Worm (Caenorhabditis elegans) whole organism, midembryonic: Measurements from ENCODE around the gene cwp-5.

ENCODE experiments used
- T22C8.4 ChIP-seq: fragments of 200-800 bp; sonication (Bioruptor generic); IDR thresholded peaks from 2 replicates; pipeline ENCODE4 v1.3.6; 2022; ENCODE audit warnings: missing genetic modification characterization, missing compliant biosample characterization
- cog-1 ChIP-seq: sonication (generic microtip); optimal IDR thresholded peaks from 2 replicates; lab custom pipeline; 2016; ENCODE audit warnings: missing genetic modification characterization, missing compliant biosample characterization
- flt-1 ChIP-seq: fragments of 200-800 bp; sonication (Bioruptor generic); IDR thresholded peaks from 2 replicates; pipeline ENCODE4 v1.3.6; 2022; ENCODE audit warnings: missing genetic modification characterization, missing compliant biosample characterization
- klf-2 ChIP-seq: fragments of 200-800 bp; sonication (Bioruptor generic); conservative IDR thresholded peaks from 2 replicates; pipeline ENCODE4 v1.3.6; 2022; ENCODE audit warnings: missing genetic modification reagents, missing genetic modification characterization, missing compliant biosample characterization
- med-1 ChIP-seq: sonication (generic microtip); optimal IDR thresholded peaks from 2 replicates; lab custom pipeline; 2017; ENCODE audit warnings: missing genetic modification characterization, mild to moderate bottlenecking, missing compliant biosample characterization, antibody characterized with exemption, missing genetic modification reagents; ENCODE audit not compliant: insufficient read depth
- ref-1 ChIP-seq: fragments of 200-800 bp; sonication (Bioruptor generic); conservative IDR thresholded peaks from 2 replicates; pipeline ENCODE4 v1.3.6; 2022; ENCODE audit warnings: missing genetic modification reagents, missing genetic modification characterization, missing compliant biosample characterization
- tab-1 ChIP-seq: fragments of 200-800 bp; sonication (Bioruptor generic); IDR thresholded peaks from 2 replicates; pipeline ENCODE4 v1.3.6; 2022; ENCODE audit warnings: missing genetic modification characterization, missing compliant biosample characterization
- ztf-23 ChIP-seq: fragments of 200-800 bp; sonication (Bioruptor generic); IDR thresholded peaks from 2 replicates; pipeline ENCODE4 v1.3.6; 2022; ENCODE audit warnings: missing genetic modification reagents, missing genetic modification characterization, missing compliant biosample characterization
- ztf-29 ChIP-seq: fragments of 200-800 bp; sonication (Bioruptor generic); IDR thresholded peaks from 2 replicates; pipeline ENCODE4 v1.3.6; 2022; ENCODE audit warnings: missing genetic modification reagents, missing genetic modification characterization, missing compliant biosample characterization

The cwp-5 gene

ce11 chrX:13189861-13190260 is at the start of gene cwp-5:
TSS of gene cwp-5 (minus strand) at chrX:13189961.
- TF ChIP-seq med-1 (GFP tag; lab: Kevin White, UChicago) (no peak), cog-1 (tag; lab: Kevin White, UChicago) (no peak), T22C8.4 (no peak), ztf-29 (GFP tag; lab: Robert Waterston, UW) (no peak), tab-1 (GFP tag; lab: Robert Waterston, UW) (no peak), ref-1 (GFP tag; lab: Robert Waterston, UW) (no peak), ztf-23 (GFP tag; lab: Robert Waterston, UW) (no peak), flt-1 (GFP tag; lab: Robert Waterston, UW) (no peak)

DNA sequence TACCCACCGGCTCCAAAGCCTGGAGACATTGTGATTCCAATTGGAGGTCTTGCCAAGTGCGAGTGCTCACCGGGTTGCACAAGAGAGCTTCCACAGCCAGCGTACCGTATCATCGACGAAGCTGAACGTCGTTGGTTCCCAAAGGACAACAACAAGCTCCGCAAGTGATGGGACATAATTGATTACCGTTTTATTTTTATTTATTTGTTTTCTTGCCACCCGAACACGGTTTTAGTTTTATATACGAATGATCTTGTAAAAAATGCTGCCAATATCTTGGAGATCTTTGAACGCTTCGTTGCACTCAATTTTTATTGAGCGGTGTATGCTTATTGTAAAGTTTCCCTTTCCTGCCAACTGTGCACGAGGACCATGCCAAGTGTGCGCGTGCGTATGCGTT is 48.4 kb upstream of the cwp-5 start, which contains the start of gene K08H2.4:
Gene K08H2.4 (plus strand): TSS at position 301 of the 400 bp plus-strand sequence.
- no peak for TF ChIP-seq cog-1 (tag; lab: Kevin White, UChicago)
- no peak for TF ChIP-seq med-1 (GFP tag; lab: Kevin White, UChicago)
- TF ChIP-seq T22C8.4: no peak
- TF ChIP-seq tab-1 (GFP tag; lab: Robert Waterston, UW): no peak
- TF ChIP-seq klf-2 (GFP tag; lab: Robert Waterston, UW): no peak
- no peak for TF ChIP-seq ztf-29 (GFP tag; lab: Robert Waterston, UW)
- no peak for TF ChIP-seq flt-1 (GFP tag; lab: Robert Waterston, UW)

DNA sequence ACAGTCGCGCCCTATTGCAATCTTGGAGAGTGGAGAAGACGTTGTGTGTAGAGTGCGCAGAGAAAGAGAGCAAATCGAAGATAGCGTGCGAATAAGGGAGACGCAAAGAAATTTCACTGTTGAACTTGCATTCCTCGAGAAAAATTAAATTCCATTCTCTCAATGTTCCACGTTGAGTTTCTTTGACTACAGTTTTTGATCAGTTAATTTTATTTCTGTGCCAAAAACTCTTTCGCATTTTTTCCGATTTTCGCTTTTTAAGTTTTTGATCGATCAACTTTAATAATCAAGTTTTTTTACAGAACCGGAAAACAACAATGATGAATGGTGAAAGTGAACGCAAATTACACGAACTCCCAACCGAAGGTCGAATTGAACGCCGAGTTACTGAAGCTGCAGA is 47.3 kb upstream of the cwp-5 start, which contains the start of gene K08H2.3:
Gene K08H2.3 (plus strand): TSS at position 301 of the 400 bp plus-strand sequence.
- no peak for TF ChIP-seq cog-1 (tag; lab: Kevin White, UChicago)
- TF ChIP-seq klf-2 (GFP tag; lab: Robert Waterston, UW): no peak
- no peak for TF ChIP-seq ref-1 (GFP tag; lab: Robert Waterston, UW)
- TF ChIP-seq med-1 (GFP tag; lab: Kevin White, UChicago): no peak
- TF ChIP-seq ztf-29 (GFP tag; lab: Robert Waterston, UW): no peak
- no peak for TF ChIP-seq flt-1 (GFP tag; lab: Robert Waterston, UW)
- TF ChIP-seq ztf-23 (GFP tag; lab: Robert Waterston, UW): no peak
- TF ChIP-seq tab-1 (GFP tag; lab: Robert Waterston, UW): no peak
- no peak for TF ChIP-seq T22C8.4

DNA sequence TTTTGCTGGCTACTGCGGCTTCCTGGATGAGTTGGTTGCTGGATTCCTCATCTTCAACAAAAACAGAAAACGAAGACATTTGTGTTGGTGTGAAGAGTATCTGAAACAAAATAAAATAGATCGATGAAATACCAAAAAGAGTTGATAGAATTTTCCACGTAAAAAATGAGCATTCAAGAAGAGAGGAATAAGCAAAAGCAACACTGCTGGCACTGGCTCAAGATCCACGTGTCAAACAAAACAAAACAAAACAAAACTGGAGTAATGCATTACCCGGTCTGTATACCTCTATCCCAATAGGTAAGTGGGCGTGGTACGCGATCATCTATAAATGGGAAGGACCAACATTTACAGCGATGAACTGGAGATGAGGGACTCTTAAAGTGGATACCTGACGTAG is 45.1 kb upstream of the cwp-5 start, which contains the start of gene K08H2.2:
Gene K08H2.2 (minus strand): TSS at position 101 of the 400 bp plus-strand sequence.
- no peak for TF ChIP-seq T22C8.4
- TF ChIP-seq ref-1 (GFP tag; lab: Robert Waterston, UW): no peak
- TF ChIP-seq flt-1 (GFP tag; lab: Robert Waterston, UW): no peak
- no peak for TF ChIP-seq med-1 (GFP tag; lab: Kevin White, UChicago)
- no peak for TF ChIP-seq ztf-29 (GFP tag; lab: Robert Waterston, UW)
- TF ChIP-seq tab-1 (GFP tag; lab: Robert Waterston, UW): no peak
- TF ChIP-seq klf-2 (GFP tag; lab: Robert Waterston, UW): no peak
- no peak for TF ChIP-seq cog-1 (tag; lab: Kevin White, UChicago)
- no peak for TF ChIP-seq ztf-23 (GFP tag; lab: Robert Waterston, UW)

ce11 chrX:13232259-13232658 is 42.5 kb upstream of the cwp-5 start, which contains the start of gene bgnt-1.5:
TSS of gene bgnt-1.5 (minus strand) at chrX:13232359.
- TF ChIP-seq ztf-29 (GFP tag; lab: Robert Waterston, UW) (no peak), ztf-23 (GFP tag; lab: Robert Waterston, UW) (no peak), T22C8.4 (no peak), flt-1 (GFP tag; lab: Robert Waterston, UW) (no peak), cog-1 (tag; lab: Kevin White, UChicago) (no peak)

DNA sequence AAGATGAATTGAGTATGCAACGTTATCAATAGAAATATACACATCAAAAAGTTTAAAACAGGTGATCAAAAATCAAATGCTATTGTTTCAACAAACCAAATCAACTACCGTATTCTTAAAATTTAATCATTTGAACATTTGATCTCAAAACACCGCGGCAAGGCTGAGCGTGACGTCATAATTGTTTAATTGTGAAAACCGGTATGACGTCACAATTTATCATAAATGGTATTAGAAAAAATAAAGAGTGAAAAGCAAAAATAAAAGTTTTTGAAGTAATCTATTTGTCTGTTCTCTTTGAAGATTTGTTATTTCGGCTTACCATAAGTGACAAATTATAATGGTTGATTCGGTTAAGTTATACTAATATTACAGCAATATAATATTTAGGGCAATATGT is 38.0 kb upstream of the cwp-5 start:
- TF ChIP-seq tab-1 (GFP tag; lab: Robert Waterston, UW): no peak
- no peak for TF ChIP-seq flt-1 (GFP tag; lab: Robert Waterston, UW)
- TF ChIP-seq ztf-29 (GFP tag; lab: Robert Waterston, UW): no peak
- TF ChIP-seq klf-2 (GFP tag; lab: Robert Waterston, UW): no peak
- TF ChIP-seq T22C8.4: no peak
- no peak for TF ChIP-seq cog-1 (tag; lab: Kevin White, UChicago)
- TF ChIP-seq ztf-23 (GFP tag; lab: Robert Waterston, UW): no peak
- TF ChIP-seq ref-1 (GFP tag; lab: Robert Waterston, UW): no peak

DNA sequence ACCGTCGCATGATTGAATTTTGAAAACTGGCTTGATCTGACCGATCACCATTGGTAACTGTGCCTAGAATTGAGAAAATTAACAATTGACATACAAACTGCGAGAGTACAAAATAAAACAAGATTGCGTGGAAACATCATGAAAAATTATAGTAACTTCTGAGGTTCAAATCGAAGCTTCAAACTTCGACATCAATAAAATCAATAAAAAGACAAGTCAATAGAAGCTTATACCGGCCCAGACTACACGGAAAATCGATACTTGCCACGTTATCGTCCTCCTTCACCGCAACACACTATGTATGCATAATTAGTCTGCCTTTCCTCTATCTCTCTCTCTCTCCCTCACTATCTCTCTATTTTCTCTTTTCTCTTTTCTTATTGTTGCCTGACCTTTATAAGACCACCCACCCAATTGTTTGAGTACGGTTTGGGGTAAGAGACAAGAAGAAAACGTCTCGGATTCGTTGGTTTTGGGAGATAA is 36.9 kb upstream of the cwp-5 start, which contains the start of gene skr-21:
Gene skr-21 (minus strand): TSS at position 51 of the 483 bp plus-strand sequence.
- TF ChIP-seq cog-1 (tag; lab: Kevin White, UChicago) (peak; percentile 35), T22C8.4 (peak; percentile 87), klf-2 (GFP tag; lab: Robert Waterston, UW) (no peak)

DNA sequence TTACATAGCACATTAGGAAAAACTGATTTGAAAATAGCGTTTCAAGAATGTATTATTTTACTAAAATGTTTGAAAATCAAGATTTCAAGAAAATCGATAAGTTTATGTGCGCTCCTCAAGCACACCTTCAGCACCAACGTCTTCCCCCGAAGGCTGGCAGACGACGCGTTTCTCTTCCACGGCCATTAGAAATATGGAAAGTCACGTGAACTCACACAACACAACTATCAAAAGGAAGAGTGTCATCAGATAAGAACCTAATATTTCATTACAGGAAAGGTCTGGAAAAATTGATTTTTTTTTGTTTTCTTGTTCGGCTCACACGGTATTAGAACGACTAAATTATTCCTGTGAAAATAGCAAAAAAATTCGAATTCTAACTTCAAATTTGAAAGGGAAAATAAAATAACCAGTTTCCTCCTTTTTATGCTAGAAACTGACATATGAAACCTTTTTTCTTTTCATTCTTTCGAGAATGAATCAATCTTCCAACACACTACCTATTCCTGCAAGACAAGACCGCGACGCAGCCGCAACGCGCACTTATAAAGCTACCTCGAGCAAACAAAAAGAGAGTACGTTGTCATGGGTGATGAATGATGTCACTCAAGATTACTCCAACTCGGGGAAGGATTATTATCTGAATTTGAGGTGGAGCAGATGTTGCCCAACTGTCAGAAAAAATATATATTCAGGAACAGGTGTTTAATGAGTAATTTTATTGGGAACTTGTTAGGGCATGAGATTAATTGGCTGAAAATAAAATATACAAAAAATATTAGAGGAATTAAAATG is 35.5 kb upstream of the cwp-5 start:
- TF ChIP-seq med-1 (GFP tag; lab: Kevin White, UChicago) (no peak), ztf-23 (GFP tag; lab: Robert Waterston, UW) (no peak), cog-1 (tag; lab: Kevin White, UChicago) (peak; percentile 17)

DNA sequence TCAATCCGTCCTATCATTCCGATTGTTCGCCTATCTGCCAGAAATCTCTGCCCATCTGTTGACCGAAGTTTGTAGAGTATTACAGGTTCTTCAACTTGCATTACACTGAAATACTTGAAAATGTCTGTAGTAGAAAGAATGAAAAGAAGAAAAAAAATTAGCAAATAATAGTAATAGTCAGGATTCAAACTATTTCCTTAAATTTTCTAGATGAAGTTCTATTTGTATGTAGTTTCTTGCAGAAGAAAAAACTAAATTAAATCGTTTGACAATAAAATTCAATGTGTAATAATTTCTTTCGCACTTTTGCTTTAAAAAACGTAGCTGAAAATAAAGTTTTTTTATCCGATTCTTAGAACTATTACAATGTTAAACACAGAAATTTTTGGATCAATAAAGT is 34.8 kb upstream of the cwp-5 start, which contains the start of gene skr-19:
Gene skr-19 (minus strand): TSS at position 101 of the 400 bp plus-strand sequence.
- TF ChIP-seq T22C8.4: no peak
- TF ChIP-seq ztf-23 (GFP tag; lab: Robert Waterston, UW): no peak
